Worm (Caenorhabditis elegans) whole organism, early embryonic: ENCODE data around the gene hdl-1.

Experiments
- ama-1 ChIP-seq: fragments of 150-350 bp; optimal IDR thresholded peaks from 2 replicates; lab custom pipeline; 2014
- ceh-13 ChIP-seq: fragments of 200-800 bp; sonication (Bioruptor generic); optimal IDR thresholded peaks from 2 replicates; lab custom pipeline; 2018; ENCODE audit warnings: mild to moderate bottlenecking, missing genetic modification characterization, missing compliant biosample characterization
- ceh-36 ChIP-seq: sonication (generic microtip); optimal IDR thresholded peaks from 2 replicates; lab custom pipeline; 2016; ENCODE audit warnings: missing genetic modification characterization, inconsistent platforms, missing compliant biosample characterization
- pes-1 ChIP-seq: fragments of 200-800 bp; sonication (Bioruptor generic); IDR thresholded peaks from 2 replicates; pipeline ENCODE4 v1.3.6; 2022; ENCODE audit warnings: missing genetic modification reagents, missing genetic modification characterization, missing compliant biosample characterization
- sea-1 ChIP-seq: fragments of 200-800 bp; sonication (Bioruptor generic); conservative IDR thresholded peaks from 2 replicates; pipeline ENCODE4 v1.3.6; 2022; ENCODE audit warnings: missing genetic modification characterization, missing compliant biosample characterization
- tbx-11 ChIP-seq: fragments of 200-800 bp; sonication (Bioruptor generic); IDR thresholded peaks from 2 replicates; pipeline ENCODE4 v1.3.6; 2022; ENCODE audit warnings: missing genetic modification characterization, missing compliant biosample characterization
- tbx-37 ChIP-seq: fragments of 200-800 bp; sonication (Bioruptor generic); conservative IDR thresholded peaks from 2 replicates; pipeline ENCODE4 v1.3.6; 2022; ENCODE audit warnings: missing genetic modification reagents, missing genetic modification characterization, missing compliant biosample characterization
- tra-4 ChIP-seq: sonication (generic microtip); optimal IDR thresholded peaks from 2 replicates; lab custom pipeline; 2017; ENCODE audit warnings: missing genetic modification characterization, missing compliant biosample characterization

ce11 chrIV:11911723-11912122 lies 37.9 kb downstream of the hdl-1 start, which contains the start of gene VZK822L.2:
- no peak for TF ChIP-seq pes-1 (GFP tag; lab: Robert Waterston, UW)
- no peak for TF ChIP-seq ceh-36
- TF ChIP-seq tbx-11 (GFP tag; lab: Robert Waterston, UW) = no peak
- TF ChIP-seq tra-4 = no peak
- TF ChIP-seq tbx-37 (GFP tag; lab: Robert Waterston, UW) = no peak
- no peak for TF ChIP-seq sea-1
- TF ChIP-seq ceh-13 = no peak
- TF ChIP-seq ama-1 (lab: Kevin White, UChicago) = no peak
